Worm (Caenorhabditis elegans) whole organism, L1 larva: ENCODE data around the gene R09H10.6.

Source experiments
- ama-1 ChIP-seq: fragments of 150-350 bp; optimal IDR thresholded peaks from 2 replicates; lab custom pipeline; 2014
- elt-2 ChIP-seq: sonication (generic microtip); optimal IDR thresholded peaks from 2 replicates; lab custom pipeline; 2016; ENCODE audit warnings: missing genetic modification characterization, mild to moderate bottlenecking, inconsistent platforms, missing compliant biosample characterization, missing genetic modification reagents
- isw-1 ChIP-seq: fragments of 200-800 bp; sonication (Bioruptor generic); IDR thresholded peaks from 2 replicates; pipeline ENCODE4 v1.3.6; 2022; ENCODE audit warnings: missing genetic modification characterization, missing compliant biosample characterization
- lin-15B ChIP-seq: fragments of 150-350 bp; sonication (generic microtip); optimal IDR thresholded peaks from 3 replicates; lab custom pipeline; 2014; ENCODE audit warnings: missing biosample characterization, missing genetic modification characterization
- mdl-1 ChIP-seq, 2 experiments: fragments of 150-350 bp; optimal IDR thresholded peaks; 2 replicates each; lab custom pipeline; 2014 to 2017; ENCODE audit warnings: missing biosample characterization in 2 of 2, missing genetic modification characterization in 2 of 2, inconsistent platforms in 1 of 2
- nhr-11 ChIP-seq: fragments of 150-350 bp; optimal IDR thresholded peaks from 2 replicates; lab custom pipeline; 2014; ENCODE audit warnings: missing biosample characterization, missing genetic modification characterization
- nhr-90 ChIP-seq: sonication (generic microtip); optimal IDR thresholded peaks from 2 replicates; lab custom pipeline; 2016; ENCODE audit warnings: mild to moderate bottlenecking, missing genetic modification characterization, missing compliant biosample characterization; ENCODE audit not compliant: poor library complexity
- skn-1 ChIP-seq: fragments of 150-350 bp; optimal IDR thresholded peaks from 2 replicates; lab custom pipeline; 2014; ENCODE audit warnings: missing biosample characterization, missing genetic modification characterization
- unc-62 ChIP-seq: fragments of 150-350 bp; optimal IDR thresholded peaks from 2 replicates; lab custom pipeline; 2014; ENCODE audit warnings: missing biosample characterization, missing genetic modification reagents, missing genetic modification characterization
- zip-4 ChIP-seq: fragments of 200-800 bp; sonication (Bioruptor generic); optimal IDR thresholded peaks from 2 replicates; lab custom pipeline; 2018; ENCODE audit warnings: mild to moderate bottlenecking, missing genetic modification characterization, moderate library complexity, missing compliant biosample characterization

- TF ChIP-seq elt-2 (tag; lab: Kevin White, UChicago) = no peak
- TF ChIP-seq nhr-11 = no peak
- no peak for TF ChIP-seq zip-4 (GFP tag; lab: Kevin White, UChicago)
- TF ChIP-seq nhr-90 (tag; lab: Kevin White, UChicago) = no peak
- no peak for TF ChIP-seq isw-1 (GFP tag; lab: Robert Waterston, UW)
- TF ChIP-seq skn-1 (tag; lab: Kevin White, UChicago) = no peak
- TF ChIP-seq unc-62 (GFP tag; lab: Kevin White, UChicago) = no peak
- no peak for TF ChIP-seq ama-1 (lab: Kevin White, UChicago)
- TF ChIP-seq mdl-1 (tag; optimal IDR thresholded peaks at IDR 0.05; lab: Kevin White, UChicago) = no peak
- TF ChIP-seq lin-15B (tag; lab: Kevin White, UChicago) = no peak
Observed at ce11 chrIV:10573471-10573870, 34.9 kb upstream of the R09H10.6 start.
